Worm (Caenorhabditis elegans) whole organism, midembryonic: Measurements from ENCODE around the gene grd-14.

ENCODE experiments used
- flt-1 ChIP-seq: fragments of 200-800 bp; sonication (Bioruptor generic); IDR thresholded peaks from 2 replicates; pipeline ENCODE4 v1.3.6; 2022; ENCODE audit warnings: missing genetic modification characterization, missing compliant biosample characterization
- med-1 ChIP-seq: sonication (generic microtip); optimal IDR thresholded peaks from 2 replicates; lab custom pipeline; 2017; ENCODE audit warnings: missing genetic modification characterization, mild to moderate bottlenecking, missing compliant biosample characterization, antibody characterized with exemption, missing genetic modification reagents; ENCODE audit not compliant: insufficient read depth

- TF ChIP-seq flt-1 (GFP tag; lab: Robert Waterston, UW): no peak
- TF ChIP-seq med-1 (GFP tag; lab: Kevin White, UChicago): no peak
Observed at ce11 chrX:8463889-8464444, 35.9 kb upstream of the grd-14 start.
